Worm (Caenorhabditis elegans) whole organism, young adult: ENCODE measurements around the gene F11D5.1.
A peak's percentile ranks its signal among the peaks of the same experiment; 100 is the strongest.

ENCODE experiments used
- B0336.3 ChIP-seq: fragments of 200-800 bp; sonication (Bioruptor generic); IDR thresholded peaks from 2 replicates; pipeline ENCODE4 v1.3.6; 2022; ENCODE audit warnings: missing genetic modification characterization, missing compliant biosample characterization
- C06A6.2 ChIP-seq: fragments of 200-800 bp; sonication (Bioruptor generic); conservative IDR thresholded peaks from 2 replicates; pipeline ENCODE4 v1.3.6; 2022; ENCODE audit warnings: missing genetic modification characterization, missing compliant biosample characterization
- F22D6.2 ChIP-seq: sonication (generic microtip); optimal IDR thresholded peaks from 2 replicates; lab custom pipeline; 2016; ENCODE audit warnings: mild to moderate bottlenecking, missing genetic modification characterization, missing compliant biosample characterization
- F33H1.4 ChIP-seq: fragments of 200-800 bp; sonication (Bioruptor generic); IDR thresholded peaks from 2 replicates; pipeline ENCODE4 v1.3.6; 2022; ENCODE audit warnings: missing genetic modification reagents, missing genetic modification characterization, missing compliant biosample characterization
- K11D2.4 ChIP-seq: fragments of 200-800 bp; sonication (Bioruptor generic); IDR thresholded peaks from 2 replicates; pipeline ENCODE4 v1.3.6; 2022; ENCODE audit warnings: missing genetic modification reagents, missing genetic modification characterization, missing compliant biosample characterization
- Y53F4B.3 ChIP-seq: fragments of 200-800 bp; sonication (Bioruptor generic); IDR thresholded peaks from 2 replicates; pipeline ENCODE4 v1.3.6; 2022; ENCODE audit warnings: missing genetic modification reagents, missing genetic modification characterization, missing compliant biosample characterization
- Y53G8AR.9 ChIP-seq: fragments of 200-800 bp; sonication (Bioruptor generic); conservative IDR thresholded peaks from 2 replicates; pipeline ENCODE4 v1.3.6; 2022; ENCODE audit warnings: missing genetic modification reagents, missing genetic modification characterization, missing compliant biosample characterization
- aptf-3 ChIP-seq: fragments of 200-800 bp; sonication (Bioruptor generic); IDR thresholded peaks from 2 replicates; pipeline ENCODE4 v1.3.6; 2022; ENCODE audit warnings: missing genetic modification characterization, missing compliant biosample characterization
- attf-3 ChIP-seq: fragments of 200-800 bp; sonication (Bioruptor generic); conservative IDR thresholded peaks from 2 replicates; pipeline ENCODE4 v1.3.6; 2022; ENCODE audit warnings: missing genetic modification reagents, missing genetic modification characterization, missing compliant biosample characterization
- attf-6 ChIP-seq: fragments of 200-800 bp; sonication (Bioruptor generic); IDR thresholded peaks from 2 replicates; pipeline ENCODE4 v1.3.6; 2022; ENCODE audit warnings: missing genetic modification reagents, missing genetic modification characterization, missing compliant biosample characterization
- bed-1 ChIP-seq: fragments of 200-800 bp; sonication (Bioruptor generic); IDR thresholded peaks from 2 replicates; pipeline ENCODE4 v1.3.6; 2022; ENCODE audit warnings: missing genetic modification reagents, missing genetic modification characterization, missing compliant biosample characterization
- cebp-2 ChIP-seq: fragments of 200-800 bp; sonication (Bioruptor generic); IDR thresholded peaks from 2 replicates; pipeline ENCODE4 v1.3.6; 2022; ENCODE audit warnings: missing genetic modification characterization, missing compliant biosample characterization
- ceh-58 ChIP-seq: fragments of 200-800 bp; sonication (Bioruptor generic); IDR thresholded peaks from 2 replicates; pipeline ENCODE4 v1.3.6; 2022; ENCODE audit warnings: missing genetic modification characterization, missing compliant biosample characterization
- ceh-91 ChIP-seq: fragments of 200-800 bp; sonication (Bioruptor generic); IDR thresholded peaks from 2 replicates; pipeline ENCODE4 v1.3.6; 2022; ENCODE audit warnings: missing genetic modification reagents, missing genetic modification characterization, missing compliant biosample characterization
- dox-1 ChIP-seq: fragments of 200-800 bp; sonication (Bioruptor generic); IDR thresholded peaks from 2 replicates; pipeline ENCODE4 v1.3.6; 2022; ENCODE audit warnings: missing genetic modification reagents, missing genetic modification characterization, missing compliant biosample characterization
- dpff-1 ChIP-seq: sonication (generic microtip); optimal IDR thresholded peaks from 2 replicates; lab custom pipeline; 2017; ENCODE audit warnings: mild to moderate bottlenecking, missing genetic modification characterization, missing compliant biosample characterization
- egrh-3 ChIP-seq: fragments of 200-800 bp; sonication (Bioruptor generic); IDR thresholded peaks from 2 replicates; pipeline ENCODE4 v1.3.6; 2022; ENCODE audit warnings: missing genetic modification reagents, missing genetic modification characterization, missing compliant biosample characterization
- ets-4 ChIP-seq: fragments of 200-800 bp; sonication (Bioruptor generic); optimal IDR thresholded peaks from 2 replicates; lab custom pipeline; 2018; ENCODE audit warnings: mild to moderate bottlenecking, missing genetic modification characterization, missing compliant biosample characterization
- hmg-1.2 ChIP-seq: fragments of 200-800 bp; sonication (Bioruptor generic); IDR thresholded peaks from 2 replicates; pipeline ENCODE4 v1.3.6; 2022; ENCODE audit warnings: missing genetic modification reagents, missing genetic modification characterization, missing compliant biosample characterization
- lag-1 ChIP-seq: fragments of 200-800 bp; sonication (Bioruptor generic); IDR thresholded peaks from 2 replicates; pipeline ENCODE4 v1.3.6; 2022; ENCODE audit warnings: missing genetic modification reagents, missing genetic modification characterization, missing compliant biosample characterization
- let-526 ChIP-seq: fragments of 200-800 bp; sonication (Bioruptor generic); IDR thresholded peaks from 2 replicates; pipeline ENCODE4 v1.3.6; 2022; ENCODE audit warnings: missing genetic modification reagents, missing genetic modification characterization, missing compliant biosample characterization
- lin-35 ChIP-seq, 3 experiments: fragments of 150-350 bp in 2 of 3; sonication (generic microtip) in 1 of 3; optimal IDR thresholded peaks; 2 replicates each; lab custom pipeline; 2014 to 2018; ENCODE audit warnings: missing biosample characterization in 3 of 3, missing genetic modification characterization in 3 of 3, missing genetic modification reagents in 3 of 3
- mxl-1 ChIP-seq: sonication (generic microtip); optimal IDR thresholded peaks from 2 replicates; lab custom pipeline; 2016; ENCODE audit warnings: missing genetic modification characterization, missing compliant biosample characterization
- nfya-1 ChIP-seq: sonication (generic microtip); optimal IDR thresholded peaks from 2 replicates; lab custom pipeline; 2017; ENCODE audit warnings: antibody characterized with exemption, missing compliant biosample characterization, missing genetic modification characterization, borderline replicate concordance; ENCODE audit not compliant: insufficient read depth
- nfya-2 ChIP-seq: fragments of 200-800 bp; sonication (Bioruptor generic); IDR thresholded peaks from 2 replicates; pipeline ENCODE4 v1.3.6; 2022; ENCODE audit warnings: missing genetic modification reagents, missing genetic modification characterization, missing compliant biosample characterization
- nfyb-1 ChIP-seq: fragments of 200-800 bp; sonication (Bioruptor generic); IDR thresholded peaks from 2 replicates; pipeline ENCODE4 v1.3.6; 2022; ENCODE audit warnings: missing genetic modification reagents, missing genetic modification characterization, missing compliant biosample characterization
- nhr-27 ChIP-seq: fragments of 200-800 bp; sonication (Bioruptor generic); optimal IDR thresholded peaks from 2 replicates; lab custom pipeline; 2018; ENCODE audit warnings: mild to moderate bottlenecking, missing genetic modification characterization, moderate library complexity, missing compliant biosample characterization
- nhr-80 ChIP-seq: sonication (generic microtip); optimal IDR thresholded peaks from 2 replicates; lab custom pipeline; 2016; ENCODE audit warnings: missing genetic modification characterization, missing compliant biosample characterization
- rcor-1 ChIP-seq: fragments of 200-800 bp; sonication (Bioruptor generic); IDR thresholded peaks from 2 replicates; pipeline ENCODE4 v1.3.6; 2022; ENCODE audit warnings: missing genetic modification reagents, missing genetic modification characterization, missing compliant biosample characterization
- snpc-1.3 ChIP-seq: sonication (generic microtip); optimal IDR thresholded peaks from 2 replicates; lab custom pipeline; 2017; ENCODE audit warnings: missing genetic modification characterization, mild to moderate bottlenecking, missing compliant biosample characterization, antibody characterized with exemption, moderate library complexity, missing genotype, missing genetic modification reagents; ENCODE audit not compliant: insufficient read depth
- somi-1 ChIP-seq: fragments of 200-800 bp; sonication (Bioruptor generic); optimal IDR thresholded peaks from 2 replicates; lab custom pipeline; 2018; ENCODE audit warnings: mild to moderate bottlenecking, missing genetic modification characterization, missing compliant biosample characterization
- sptf-2 ChIP-seq: fragments of 200-800 bp; sonication (Bioruptor generic); optimal IDR thresholded peaks from 2 replicates; lab custom pipeline; 2018; ENCODE audit warnings: mild to moderate bottlenecking, missing genetic modification characterization, missing compliant biosample characterization
- unc-130 ChIP-seq: sonication (generic microtip); optimal IDR thresholded peaks from 2 replicates; lab custom pipeline; 2016; ENCODE audit warnings: missing genetic modification reagents, missing genetic modification characterization, missing compliant biosample characterization
- unc-62 ChIP-seq: fragments of 150-350 bp; optimal IDR thresholded peaks from 2 replicates; lab custom pipeline; 2014; ENCODE audit warnings: missing biosample characterization, missing genetic modification reagents, missing genetic modification characterization
- zfh-2 ChIP-seq: fragments of 200-800 bp; sonication (Bioruptor generic); conservative IDR thresholded peaks from 2 replicates; pipeline ENCODE4 v1.3.6; 2022; ENCODE audit warnings: missing genetic modification reagents, missing genetic modification characterization, missing compliant biosample characterization
- ztf-18 ChIP-seq: sonication (generic microtip); optimal IDR thresholded peaks from 2 replicates; lab custom pipeline; 2016; ENCODE audit warnings: missing genotype, mild to moderate bottlenecking, missing genetic modification characterization, missing compliant biosample characterization
- ztf-3 ChIP-seq: fragments of 200-800 bp; sonication (Bioruptor generic); optimal IDR thresholded peaks from 2 replicates; lab custom pipeline; 2018; ENCODE audit warnings: mild to moderate bottlenecking, missing genetic modification characterization, missing compliant biosample characterization

Gene F11D5.1

ce11 chrX:3350306-3350705, 17.4 kb downstream of the F11D5.1 start, which contains the start of gene nspg-4:
nspg-4 (minus strand) TSS chrX:3350406.
- TF ChIP-seq dpff-1 (tag; lab: Kevin White, UChicago) (no peak), hmg-1.2 (GFP tag; lab: Robert Waterston, UW) (no peak), F33H1.4 (no peak), egrh-3 (GFP tag; lab: Robert Waterston, UW) (no peak), somi-1 (no peak), zfh-2 (GFP tag; lab: Robert Waterston, UW) (no peak), ceh-91 (GFP tag; lab: Robert Waterston, UW) (no peak), let-526 (GFP tag; lab: Robert Waterston, UW) (no peak), ceh-58 (no peak), cebp-2 (GFP tag; lab: Robert Waterston, UW) (no peak), dox-1 (GFP tag; lab: Robert Waterston, UW) (no peak), attf-6 (GFP tag; lab: Robert Waterston, UW) (no peak)
- TF ChIP-seq, all 124 proteins: peak for 0

- no peak for TF ChIP-seq mxl-1 (tag; lab: Kevin White, UChicago)
- TF ChIP-seq nfya-2 (GFP tag; lab: Robert Waterston, UW): no peak
- TF ChIP-seq hmg-1.2 (GFP tag; lab: Robert Waterston, UW): no peak
- TF ChIP-seq Y53F4B.3: no peak
- no peak for TF ChIP-seq F33H1.4
- no peak for TF ChIP-seq nfya-1 (tag; lab: Kevin White, UChicago)
- no peak for TF ChIP-seq ceh-91 (GFP tag; lab: Robert Waterston, UW)
- TF ChIP-seq nhr-27: no peak
- no peak for TF ChIP-seq nfyb-1 (GFP tag; lab: Robert Waterston, UW)
- TF ChIP-seq sptf-2: no peak
- TF ChIP-seq Y53G8AR.9 (GFP tag; lab: Robert Waterston, UW): no peak
- TF ChIP-seq F22D6.2 (tag; lab: Kevin White, UChicago): no peak
- no peak for TF ChIP-seq lag-1 (GFP tag; lab: Robert Waterston, UW)
- no peak for TF ChIP-seq ztf-3 (GFP tag; lab: Kevin White, UChicago)
- no peak for TF ChIP-seq B0336.3 (GFP tag; lab: Robert Waterston, UW)
- no peak for TF ChIP-seq snpc-1.3 (tag; lab: Kevin White, UChicago)
- no peak for TF ChIP-seq aptf-3
- no peak for TF ChIP-seq lin-35 (GFP tag; optimal IDR thresholded peaks at IDR 0.05; lab: Kevin White, UChicago)
- no peak for TF ChIP-seq ztf-18 (tag; lab: Kevin White, UChicago)
These were observed 18.6 kb downstream of the F11D5.1 start, which contains the start of gene ZK816.1 for ce11 chrX:3351526-3351925. ZK816.1 (plus strand) TSS chrX:3351712.

ce11 chrX:3362378-3362777, 29.5 kb downstream of the F11D5.1 start, which contains the start of gene dhs-26:
dhs-26 (minus strand) TSS chrX:3362493.
- TF ChIP-seq ets-4 (GFP tag; lab: Kevin White, UChicago): no peak
- TF ChIP-seq K11D2.4 (GFP tag; lab: Robert Waterston, UW): no peak
- TF ChIP-seq unc-130 (GFP tag; lab: Kevin White, UChicago): no peak
- no peak for TF ChIP-seq C06A6.2 (GFP tag; lab: Robert Waterston, UW)
- peak; percentile 21 for TF ChIP-seq unc-62
- TF ChIP-seq nhr-80 (tag; lab: Kevin White, UChicago): peak; percentile 82
- TF ChIP-seq attf-3 (GFP tag; lab: Robert Waterston, UW): no peak

DNA sequence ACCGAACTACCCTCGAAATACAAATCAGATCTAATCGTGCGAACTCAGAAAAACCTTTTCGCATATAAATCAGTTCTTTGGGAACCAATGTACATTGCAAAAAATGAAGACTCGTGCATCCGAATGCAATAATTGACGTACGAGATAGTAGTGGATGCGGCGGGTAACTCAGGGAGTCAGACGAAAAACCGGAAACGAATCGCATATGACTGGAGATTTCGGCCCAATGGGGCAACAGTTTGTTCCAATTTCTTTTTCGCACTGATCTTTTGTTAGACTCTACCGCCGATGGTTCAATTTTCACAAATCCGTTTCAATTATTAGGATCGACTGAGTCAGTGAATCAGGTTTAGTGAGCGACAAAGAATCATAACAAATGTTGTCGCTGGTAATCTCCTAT, 33.9 kb downstream of the F11D5.1 start:
- no peak for TF ChIP-seq rcor-1 (GFP tag; lab: Robert Waterston, UW)
- TF ChIP-seq nhr-27: no peak
- TF ChIP-seq bed-1 (GFP tag; lab: Robert Waterston, UW): 0 out of 2 replicates have a peak, but pooled peaks have one; percentile 40
